Fruit fly (Drosophila melanogaster) ovary, adult (tissue): ENCODE data around the gene EAChm.

Source experiments
- CG17801 ChIP-seq: fragments of 200-800 bp; optimal IDR thresholded peaks from 2 replicates; lab custom pipeline; 2019; ENCODE audit warnings: missing biosample characterization, mild to moderate bottlenecking, missing genetic modification characterization, moderate library complexity; ENCODE audit not compliant: partially characterized antibody

The EAChm gene

DNA sequence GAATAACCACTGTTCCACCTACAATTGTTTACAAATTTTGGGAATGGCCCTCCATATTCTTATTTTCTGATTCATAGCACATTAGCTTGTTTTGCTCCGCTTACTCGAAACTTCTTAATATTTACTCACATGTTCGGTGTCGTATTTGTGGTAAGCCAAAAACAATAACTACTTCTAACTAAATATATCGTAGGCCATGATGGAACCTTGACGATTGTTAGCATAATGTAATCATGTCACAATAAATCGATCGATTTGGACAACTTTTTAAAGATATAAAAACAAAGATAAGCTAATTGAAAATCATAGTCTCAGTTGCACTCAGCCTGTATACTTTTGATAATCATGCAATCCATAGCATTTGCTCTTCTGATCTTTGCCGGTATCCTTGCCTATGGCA, at the start of gene EAChm:
TSS of gene EAChm (plus strand) at position 301 of the 400 bp plus-strand sequence.
- no peak for TF ChIP-seq CG17801 (GFP tag; lab: Kevin White, UChicago)

- TF ChIP-seq CG17801 (GFP tag; lab: Kevin White, UChicago): no peak
Measured at dm6 chr3L:15005085-15005484, 49.5 kb upstream of the EAChm start.

dm6 chr3L:15005774-15006173, 48.8 kb upstream of the EAChm start:
- TF ChIP-seq CG17801 (GFP tag; lab: Kevin White, UChicago): no peak

DNA sequence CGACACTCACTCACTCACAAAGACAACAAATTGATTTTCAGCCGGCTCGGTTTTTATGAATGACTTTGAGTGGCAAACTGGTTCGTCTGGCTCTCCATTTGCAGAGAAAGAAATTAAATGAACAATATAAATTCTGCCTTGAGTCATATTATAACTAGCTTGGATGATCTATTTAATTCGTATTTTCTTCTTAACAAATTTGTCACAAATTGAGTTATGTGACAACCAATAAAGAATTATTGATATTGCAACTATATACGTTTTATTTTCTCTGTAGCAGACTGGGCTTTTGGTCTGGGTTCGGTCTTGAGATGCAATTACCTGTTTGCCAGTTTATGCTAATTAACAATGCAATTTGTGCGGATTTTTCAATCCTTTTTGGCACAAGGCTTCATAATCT, 47.8 kb upstream of the EAChm start:
- no peak for TF ChIP-seq CG17801 (GFP tag; lab: Kevin White, UChicago)

DNA sequence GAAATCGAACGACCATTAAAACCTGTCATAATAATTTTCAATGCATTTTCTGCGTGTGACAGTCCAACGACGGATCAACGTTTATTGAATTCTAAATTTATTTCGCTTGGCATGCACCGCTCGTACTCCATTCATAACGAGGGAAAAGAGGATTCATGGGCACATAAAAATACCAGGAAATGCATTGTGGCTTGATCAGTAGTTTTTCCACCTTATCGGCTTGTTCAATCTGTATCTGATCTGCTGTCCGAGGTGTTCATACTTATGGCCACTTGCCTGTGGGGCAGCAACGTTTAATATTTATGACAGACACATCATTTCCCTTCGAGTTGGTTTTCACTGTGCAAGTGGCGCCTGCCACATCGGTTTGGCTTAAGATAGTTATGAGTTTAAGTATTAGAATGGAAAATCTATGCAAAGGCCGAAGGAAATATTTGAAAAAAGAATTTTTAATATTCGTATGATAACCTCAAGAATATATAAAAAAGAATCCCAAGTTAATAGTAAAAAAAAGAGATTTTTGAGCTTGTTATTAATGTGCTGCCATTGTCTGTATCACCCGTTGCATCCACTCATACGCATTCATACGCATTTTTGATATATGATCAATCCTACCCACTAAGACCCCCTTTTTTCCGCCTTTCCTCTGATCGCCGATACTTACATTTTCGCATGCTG, 47.2 kb upstream of the EAChm start:
- no peak for TF ChIP-seq CG17801 (GFP tag; lab: Kevin White, UChicago)

DNA sequence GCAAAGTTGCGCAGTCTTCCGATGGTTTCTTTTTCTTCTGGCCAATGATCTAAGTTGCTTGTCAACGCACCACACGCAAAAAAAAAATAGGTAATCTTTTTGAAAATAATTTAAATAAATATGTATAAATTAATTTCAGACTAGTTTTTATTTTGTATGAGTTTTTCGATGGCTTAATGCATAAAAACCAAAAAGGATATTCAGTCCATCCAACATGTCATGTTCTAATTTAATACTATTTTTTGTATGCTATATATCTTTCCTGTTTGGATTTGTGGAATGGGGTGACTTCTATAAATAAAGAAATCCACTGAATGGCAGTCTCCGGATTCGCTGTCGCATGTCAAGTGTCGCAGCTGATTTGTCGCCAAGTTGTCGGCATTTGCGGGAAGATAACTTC, 44.9 kb upstream of the EAChm start:
- no peak for TF ChIP-seq CG17801 (GFP tag; lab: Kevin White, UChicago)

DNA sequence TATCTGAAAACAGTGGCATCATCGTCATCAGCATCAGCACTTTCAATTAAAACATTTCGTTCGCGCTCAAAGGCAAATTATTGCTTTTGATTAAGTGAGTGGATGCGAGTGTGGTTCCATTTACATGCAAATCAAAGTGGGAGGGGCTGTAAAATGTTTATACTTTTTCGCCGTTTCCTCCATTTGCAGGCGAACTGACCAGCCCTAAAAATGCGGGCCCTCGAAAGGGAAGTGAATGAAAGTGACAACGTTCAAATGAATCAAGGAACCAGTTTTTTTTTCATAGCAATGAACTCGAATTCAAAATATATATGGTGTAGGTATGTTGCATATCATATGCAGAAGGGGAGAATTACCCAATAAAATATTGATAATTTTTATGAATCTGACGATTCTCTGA, 44.0 kb upstream of the EAChm start:
- TF ChIP-seq CG17801 (GFP tag; lab: Kevin White, UChicago): no peak

- no peak for TF ChIP-seq CG17801 (GFP tag; lab: Kevin White, UChicago)
Measured at dm6 chr3L:15011142-15011541, 43.4 kb upstream of the EAChm start.

DNA sequence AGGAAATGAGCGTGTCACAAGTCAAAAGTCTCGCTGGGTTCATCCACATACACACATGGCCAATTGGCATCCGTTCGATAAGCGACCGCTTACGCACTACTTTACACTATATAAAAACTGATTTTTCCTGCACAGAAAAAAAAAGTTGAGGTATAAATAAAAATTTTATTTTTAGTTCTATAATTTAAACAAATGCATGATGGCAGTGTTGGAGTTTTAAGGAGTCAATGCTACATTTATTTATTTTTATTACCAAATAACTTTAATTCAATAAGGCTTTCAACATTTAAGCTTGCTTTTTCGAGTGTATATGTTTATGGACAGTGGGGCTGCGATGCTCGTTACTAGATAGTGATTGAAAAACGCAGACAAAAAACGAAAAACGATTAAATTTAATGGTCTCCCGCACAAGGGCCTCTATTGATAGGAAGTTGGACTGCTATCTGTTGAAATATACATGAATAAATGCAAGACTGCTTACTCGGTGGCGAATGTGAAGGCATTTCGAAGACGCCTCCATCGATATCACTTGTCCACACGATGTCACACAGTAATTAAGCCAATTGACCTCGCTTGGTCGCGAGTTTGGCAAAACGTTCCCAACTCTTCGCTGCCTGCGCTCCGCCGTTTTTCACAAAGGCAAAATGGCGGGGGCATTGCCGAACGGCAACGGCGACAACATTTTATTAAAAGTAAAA, 42.8 kb upstream of the EAChm start:
- no peak for TF ChIP-seq CG17801 (GFP tag; lab: Kevin White, UChicago)

DNA sequence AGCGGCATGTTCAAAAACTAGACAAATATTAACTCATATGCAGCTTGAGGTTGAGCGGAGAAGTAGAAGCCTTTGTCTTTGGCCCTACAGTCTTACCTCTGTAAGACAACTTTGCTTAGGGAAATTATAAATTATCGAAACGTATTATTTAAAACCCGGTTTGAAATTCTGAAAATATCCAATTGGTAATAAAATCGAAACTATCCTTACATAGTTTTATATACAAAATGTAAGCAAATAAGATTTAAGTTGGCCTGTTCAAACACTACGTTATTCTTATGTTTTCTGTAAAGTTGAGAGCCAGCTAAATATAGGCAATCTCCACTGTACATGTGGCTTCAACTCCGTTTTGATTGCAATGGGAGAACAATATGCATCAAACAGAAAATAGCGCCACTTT, 41.3 kb upstream of the EAChm start:
- TF ChIP-seq CG17801 (GFP tag; lab: Kevin White, UChicago): no peak

dm6 chr3L:15013957-15014692, 40.5 kb upstream of the EAChm start, which contains the start of gene Reck:
Reck (minus strand) TSS chr3L:15014062.
- TF ChIP-seq CG17801 (GFP tag; lab: Kevin White, UChicago): no peak

DNA sequence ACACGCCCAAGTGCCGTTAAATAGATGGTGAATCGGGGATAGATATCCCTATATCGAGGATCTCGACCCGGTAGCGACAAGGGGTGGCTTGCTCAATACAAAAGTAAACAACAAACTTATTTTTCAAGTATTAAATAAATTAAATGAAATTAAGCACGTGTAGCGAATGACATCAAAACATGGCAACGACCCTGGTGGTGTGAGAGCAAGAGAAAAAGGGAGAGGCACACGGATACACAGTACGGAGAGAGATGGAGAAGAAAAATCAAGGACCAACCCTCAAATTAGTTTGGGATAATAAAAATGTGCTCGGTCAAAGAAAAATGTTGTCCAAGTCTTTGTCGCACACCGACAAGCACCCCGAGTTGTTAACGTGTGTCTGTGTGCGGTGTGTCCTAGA, 33.6 kb upstream of the EAChm start:
- no peak for TF ChIP-seq CG17801 (GFP tag; lab: Kevin White, UChicago)

- TF ChIP-seq CG17801 (GFP tag; lab: Kevin White, UChicago): no peak
Measured at dm6 chr3L:15023192-15023591, 31.4 kb upstream of the EAChm start, which contains the start of gene CG32148. CG32148 (plus strand) TSS chr3L:15023492.

DNA sequence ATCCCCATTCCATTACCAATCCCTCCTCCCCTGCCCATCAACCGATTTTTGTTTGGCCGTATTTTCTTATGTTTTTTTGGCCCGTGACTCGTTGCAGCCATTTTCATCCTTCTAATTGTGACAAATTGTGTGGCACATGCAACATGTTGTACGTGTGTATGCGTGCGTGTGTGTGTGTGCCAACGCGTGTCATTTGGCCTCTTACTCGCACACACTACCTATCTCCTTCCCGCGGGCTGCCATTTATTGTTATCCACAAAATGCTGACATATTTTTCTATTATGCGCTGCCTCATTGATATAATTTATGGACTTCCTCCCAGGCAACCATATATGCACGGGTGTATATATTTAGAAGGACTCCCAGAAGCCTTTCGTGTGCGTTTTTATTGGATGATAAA, 22.8 kb upstream of the EAChm start:
- TF ChIP-seq CG17801 (GFP tag; lab: Kevin White, UChicago): no peak

DNA sequence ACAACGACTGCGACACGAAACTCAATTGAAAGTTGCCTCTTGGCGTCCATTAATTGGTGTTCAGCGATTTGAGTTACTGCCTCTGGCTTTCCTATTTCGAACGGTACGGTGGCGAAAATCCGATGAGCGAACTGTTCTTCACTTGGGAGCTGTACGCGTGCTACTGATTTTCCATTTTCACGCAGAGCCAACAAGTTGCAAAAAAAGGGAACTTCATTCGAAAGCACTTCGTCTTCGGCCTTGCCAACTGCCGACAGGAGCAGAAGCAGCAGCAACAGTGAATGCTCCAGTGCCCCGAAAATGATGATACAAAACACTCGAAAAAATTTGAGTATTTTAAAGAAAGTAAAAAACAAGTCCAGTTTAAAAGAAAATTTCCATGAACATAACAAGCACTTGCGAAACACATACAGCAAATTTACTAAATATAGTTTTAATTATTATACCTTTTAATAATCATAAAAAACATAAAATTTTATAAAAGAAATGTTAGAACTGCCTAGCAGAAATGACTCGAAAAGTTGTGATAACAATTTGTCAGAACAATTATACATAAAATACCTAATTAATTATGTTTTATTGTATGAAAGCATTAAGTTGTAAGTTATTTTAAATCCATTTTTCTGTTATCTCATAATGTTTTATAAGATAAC, 20.4 kb upstream of the EAChm start:
- no peak for TF ChIP-seq CG17801 (GFP tag; lab: Kevin White, UChicago)
